Worm (Caenorhabditis elegans): Measurements from ENCODE around the gene K08H2.4.

DNA sequence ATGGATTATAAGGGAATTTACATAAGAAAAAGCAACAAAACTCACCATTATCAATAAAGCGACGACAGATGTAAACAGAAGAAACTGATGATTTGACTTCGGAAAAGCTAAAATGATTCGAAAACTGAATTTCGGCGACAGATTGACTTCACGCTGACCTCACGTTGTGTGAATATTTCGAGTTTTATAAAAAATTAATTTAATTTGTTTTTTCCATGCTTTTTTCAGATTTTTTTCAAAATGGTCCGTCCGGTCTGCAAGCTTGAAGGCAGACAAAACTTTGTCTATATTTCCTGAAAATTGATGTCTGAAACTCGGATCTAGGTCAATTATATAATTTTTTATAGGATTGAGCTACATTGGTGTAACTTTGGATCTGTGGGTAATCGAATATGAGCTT, 3.9 kb downstream of the K08H2.4 start, which contains the start of gene K08H2.5:
- TF ChIP-seq ceh-16 (tag; optimal IDR thresholded peaks at IDR 0.05), result no peak
- no peak for TF ChIP-seq crh-2 (tag; optimal IDR thresholded peaks at IDR 0.05)
- no peak for TF ChIP-seq nhr-237 (tag; optimal IDR thresholded peaks at IDR 0.05)
- TF ChIP-seq nhr-10 (tag; optimal IDR thresholded peaks at IDR 0.05), result no peak
- no peak for TF ChIP-seq blmp-1 (tag; optimal IDR thresholded peaks at IDR 0.05; ENCODE audit: insufficient read depth)
- no peak for TF ChIP-seq ZK546.5 (tag; optimal IDR thresholded peaks at IDR 0.05)
- TF ChIP-seq nhr-21 (tag; optimal IDR thresholded peaks at IDR 0.05), result no peak
- no peak for TF ChIP-seq unc-62 (GFP tag; optimal IDR thresholded peaks at IDR 0.05)
